Worm (Caenorhabditis elegans): ENCODE measurements around the gene W10C4.1.

- TF ChIP-seq ceh-16 (tag; optimal IDR thresholded peaks at IDR 0.05) (no peak), zag-1 (tag; optimal IDR thresholded peaks at IDR 0.05) (no peak), ama-1 (optimal IDR thresholded peaks at IDR 0.05) (no peak), egl-27 (tag; optimal IDR thresholded peaks at IDR 0.05) (no peak), nhr-28 (tag; optimal IDR thresholded peaks at IDR 0.05) (no peak), elt-3 (tag; optimal IDR thresholded peaks at IDR 0.05) (no peak), skn-1 (tag; optimal IDR thresholded peaks at IDR 0.05) (no peak), lin-15B (tag; optimal IDR thresholded peaks at IDR 0.05) (no peak), lin-39 (tag; optimal IDR thresholded peaks at IDR 0.05) (no peak), fos-1 (tag; optimal IDR thresholded peaks at IDR 0.05) (no peak)
Measured at ce11 chrIII:189280-189679, 17.6 kb downstream of the W10C4.1 start.

Data from whole organism, L3 larva.